Worm (Caenorhabditis elegans) whole organism, young adult: ENCODE results near the gene mpst-3.

Source experiments
- C17E4.6 ChIP-seq: fragments of 200-800 bp; sonication (Bioruptor generic); IDR thresholded peaks from 2 replicates; pipeline ENCODE4 v1.3.6; 2022; ENCODE audit warnings: missing genetic modification reagents, missing genetic modification characterization, missing compliant biosample characterization
- D2030.7 ChIP-seq: fragments of 200-800 bp; sonication (Bioruptor generic); IDR thresholded peaks from 2 replicates; pipeline ENCODE4 v1.3.6; 2022; ENCODE audit warnings: missing genetic modification reagents, missing genetic modification characterization, missing compliant biosample characterization
- F10E7.11 ChIP-seq: sonication (generic microtip); optimal IDR thresholded peaks from 2 replicates; lab custom pipeline; 2017; ENCODE audit warnings: mild to moderate bottlenecking, missing genetic modification characterization, moderate library complexity, missing compliant biosample characterization
- F49E8.2 ChIP-seq: sonication (generic microtip); optimal IDR thresholded peaks from 3 replicates; lab custom pipeline; 2017; ENCODE audit warnings: missing genetic modification characterization, mild to moderate bottlenecking, missing compliant biosample characterization, antibody characterized with exemption, moderate library complexity; ENCODE audit not compliant: insufficient read depth
- F52B5.7 ChIP-seq: sonication (generic microtip); optimal IDR thresholded peaks from 2 replicates; lab custom pipeline; 2016; ENCODE audit warnings: mild to moderate bottlenecking, missing genetic modification characterization, missing compliant biosample characterization
- K11D2.4 ChIP-seq: fragments of 200-800 bp; sonication (Bioruptor generic); IDR thresholded peaks from 2 replicates; pipeline ENCODE4 v1.3.6; 2022; ENCODE audit warnings: missing genetic modification reagents, missing genetic modification characterization, missing compliant biosample characterization
- K12H6.12 ChIP-seq: fragments of 200-800 bp; sonication (Bioruptor generic); optimal IDR thresholded peaks from 2 replicates; lab custom pipeline; 2018; ENCODE audit warnings: mild to moderate bottlenecking, missing genetic modification characterization, missing compliant biosample characterization
- T26A5.8 ChIP-seq: sonication (generic microtip); optimal IDR thresholded peaks from 2 replicates; lab custom pipeline; 2016; ENCODE audit warnings: missing genetic modification characterization, missing compliant biosample characterization
- Y53G8AR.9 ChIP-seq: fragments of 200-800 bp; sonication (Bioruptor generic); conservative IDR thresholded peaks from 2 replicates; pipeline ENCODE4 v1.3.6; 2022; ENCODE audit warnings: missing genetic modification reagents, missing genetic modification characterization, missing compliant biosample characterization
- Y56A3A.18 ChIP-seq: fragments of 200-800 bp; sonication (Bioruptor generic); IDR thresholded peaks from 2 replicates; pipeline ENCODE4 v1.3.6; 2022; ENCODE audit warnings: missing genetic modification reagents, missing genetic modification characterization, missing compliant biosample characterization
- Y67H2A.10 ChIP-seq: fragments of 200-800 bp; sonication (Bioruptor generic); conservative IDR thresholded peaks from 2 replicates; pipeline ENCODE4 v1.3.6; 2022; ENCODE audit warnings: missing genetic modification reagents, missing genetic modification characterization, missing compliant biosample characterization
- Y95B8A.8 ChIP-seq: fragments of 200-800 bp; sonication (Bioruptor generic); IDR thresholded peaks from 2 replicates; pipeline ENCODE4 v1.3.6; 2022; ENCODE audit warnings: missing genetic modification reagents, missing genetic modification characterization, missing compliant biosample characterization
- bed-2 ChIP-seq: fragments of 200-800 bp; sonication (Bioruptor generic); IDR thresholded peaks from 2 replicates; pipeline ENCODE4 v1.3.6; 2022; ENCODE audit warnings: missing genetic modification reagents, missing genetic modification characterization, missing compliant biosample characterization
- ccch-3 ChIP-seq: fragments of 200-800 bp; sonication (Bioruptor generic); optimal IDR thresholded peaks from 2 replicates; lab custom pipeline; 2018; ENCODE audit warnings: mild to moderate bottlenecking, missing genetic modification characterization, missing compliant biosample characterization
- ceh-27 ChIP-seq: fragments of 200-800 bp; sonication (Bioruptor generic); optimal IDR thresholded peaks from 2 replicates; lab custom pipeline; 2018; ENCODE audit warnings: mild to moderate bottlenecking, missing genetic modification characterization, moderate library complexity, missing compliant biosample characterization
- dox-1 ChIP-seq: fragments of 200-800 bp; sonication (Bioruptor generic); IDR thresholded peaks from 2 replicates; pipeline ENCODE4 v1.3.6; 2022; ENCODE audit warnings: missing genetic modification reagents, missing genetic modification characterization, missing compliant biosample characterization
- dpl-1 ChIP-seq: fragments of 150-350 bp; optimal IDR thresholded peaks from 2 replicates; lab custom pipeline; 2014; ENCODE audit warnings: missing biosample characterization, missing genetic modification reagents, missing genetic modification characterization
- egl-44 ChIP-seq: fragments of 200-800 bp; sonication (Bioruptor generic); IDR thresholded peaks from 2 replicates; pipeline ENCODE4 v1.3.6; 2022; ENCODE audit warnings: missing genetic modification reagents, missing genetic modification characterization, missing compliant biosample characterization
- hmg-1.2 ChIP-seq: fragments of 200-800 bp; sonication (Bioruptor generic); IDR thresholded peaks from 2 replicates; pipeline ENCODE4 v1.3.6; 2022; ENCODE audit warnings: missing genetic modification reagents, missing genetic modification characterization, missing compliant biosample characterization
- hrde-1 ChIP-seq: sonication (generic microtip); optimal IDR thresholded peaks from 2 replicates; lab custom pipeline; 2016; ENCODE audit warnings: missing genetic modification characterization, mild to moderate bottlenecking, missing compliant biosample characterization, moderate library complexity, missing genotype, missing genetic modification reagents, borderline replicate concordance
- let-526 ChIP-seq: fragments of 200-800 bp; sonication (Bioruptor generic); IDR thresholded peaks from 2 replicates; pipeline ENCODE4 v1.3.6; 2022; ENCODE audit warnings: missing genetic modification reagents, missing genetic modification characterization, missing compliant biosample characterization
- lsy-27 ChIP-seq: sonication (generic microtip); optimal IDR thresholded peaks from 2 replicates; lab custom pipeline; 2017; ENCODE audit warnings: missing genetic modification characterization, mild to moderate bottlenecking, missing compliant biosample characterization, antibody characterized with exemption, missing genotype, borderline replicate concordance; ENCODE audit not compliant: insufficient read depth
- madf-6 ChIP-seq: fragments of 200-800 bp; sonication (Bioruptor generic); IDR thresholded peaks from 2 replicates; pipeline ENCODE4 v1.3.6; 2022; ENCODE audit warnings: missing genetic modification reagents, missing genetic modification characterization, missing compliant biosample characterization
- mxl-1 ChIP-seq: sonication (generic microtip); optimal IDR thresholded peaks from 2 replicates; lab custom pipeline; 2016; ENCODE audit warnings: missing genetic modification characterization, missing compliant biosample characterization
- nfya-2 ChIP-seq: fragments of 200-800 bp; sonication (Bioruptor generic); IDR thresholded peaks from 2 replicates; pipeline ENCODE4 v1.3.6; 2022; ENCODE audit warnings: missing genetic modification reagents, missing genetic modification characterization, missing compliant biosample characterization
- rcor-1 ChIP-seq: fragments of 200-800 bp; sonication (Bioruptor generic); IDR thresholded peaks from 2 replicates; pipeline ENCODE4 v1.3.6; 2022; ENCODE audit warnings: missing genetic modification reagents, missing genetic modification characterization, missing compliant biosample characterization
- repo-1 ChIP-seq: sonication (generic microtip); optimal IDR thresholded peaks from 2 replicates; lab custom pipeline; 2017; ENCODE audit warnings: mild to moderate bottlenecking, missing genetic modification characterization, missing compliant biosample characterization
- tbp1 ChIP-seq: fragments of 200-800 bp; sonication (Bioruptor generic); optimal IDR thresholded peaks from 2 replicates; lab custom pipeline; 2018; ENCODE audit warnings: mild to moderate bottlenecking, missing genetic modification characterization, missing compliant biosample characterization
- unc-130 ChIP-seq: sonication (generic microtip); optimal IDR thresholded peaks from 2 replicates; lab custom pipeline; 2016; ENCODE audit warnings: missing genetic modification reagents, missing genetic modification characterization, missing compliant biosample characterization
- ztf-25 ChIP-seq: fragments of 200-800 bp; sonication (Bioruptor generic); IDR thresholded peaks from 2 replicates; pipeline ENCODE4 v1.3.6; 2022; ENCODE audit warnings: missing genetic modification reagents, missing genetic modification characterization, missing compliant biosample characterization
- ztf-28 ChIP-seq: fragments of 200-800 bp; sonication (Bioruptor generic); IDR thresholded peaks from 2 replicates; pipeline ENCODE4 v1.3.6; 2022; ENCODE audit warnings: missing genetic modification reagents, missing genetic modification characterization, missing compliant biosample characterization
- ztf-3 ChIP-seq: fragments of 200-800 bp; sonication (Bioruptor generic); optimal IDR thresholded peaks from 2 replicates; lab custom pipeline; 2018; ENCODE audit warnings: mild to moderate bottlenecking, missing genetic modification characterization, missing compliant biosample characterization

mpst-3 gene

ce11 chrV:14947022-14947421 is 51.6 kb downstream of the mpst-3 start, which contains the start of gene C30G7.4:
Gene C30G7.4, minus strand, starts transcription at chrV:14947122.
- TF ChIP-seq nfya-2 (no peak), rcor-1 (no peak), dpl-1 (GFP tag; lab: Kevin White, UChicago) (no peak), C17E4.6 (GFP tag; lab: Robert Waterston, UW) (no peak), unc-130 (GFP tag; lab: Kevin White, UChicago) (no peak), Y95B8A.8 (no peak), egl-44 (GFP tag; lab: Robert Waterston, UW) (no peak), ceh-27 (GFP tag; lab: Kevin White, UChicago) (no peak), repo-1 (tag; lab: Kevin White, UChicago) (no peak), ztf-28 (GFP tag; lab: Robert Waterston, UW) (no peak), tbp1 (GFP tag; lab: Kevin White, UChicago) (no peak), hrde-1 (tag; lab: Kevin White, UChicago) (no peak), F52B5.7 (tag; lab: Kevin White, UChicago) (no peak), F10E7.11 (tag; lab: Kevin White, UChicago) (no peak), ccch-3 (GFP tag; lab: Kevin White, UChicago) (no peak), lsy-27 (tag; lab: Kevin White, UChicago) (no peak), bed-2 (no peak), F49E8.2 (tag; lab: Kevin White, UChicago) (no peak), Y53G8AR.9 (GFP tag; lab: Robert Waterston, UW) (no peak), Y67H2A.10 (GFP tag; lab: Robert Waterston, UW) (no peak)

ce11 chrV:14948566-14948965 is 53.1 kb downstream of the mpst-3 start:
- TF ChIP-seq rcor-1 (no peak), Y56A3A.18 (GFP tag; lab: Robert Waterston, UW) (no peak), F10E7.11 (tag; lab: Kevin White, UChicago) (no peak), let-526 (GFP tag; lab: Robert Waterston, UW) (0 out of 2 replicates have a peak, but pooled peaks have one; percentile 27), repo-1 (tag; lab: Kevin White, UChicago) (no peak), ztf-3 (GFP tag; lab: Kevin White, UChicago) (no peak), K12H6.12 (tag; lab: Kevin White, UChicago) (peak; percentile 74), ztf-25 (no peak), mxl-1 (tag; lab: Kevin White, UChicago) (no peak), ceh-27 (GFP tag; lab: Kevin White, UChicago) (peak; percentile 60), T26A5.8 (tag; lab: Kevin White, UChicago) (no peak), madf-6 (GFP tag; lab: Robert Waterston, UW) (no peak), K11D2.4 (no peak), dox-1 (no peak), D2030.7 (no peak), hmg-1.2 (GFP tag; lab: Robert Waterston, UW) (peak; percentile 25; the same call in 1 of the 2 replicates)
